Worm (Caenorhabditis elegans) whole organism, L3 larva: ENCODE results near the gene irk-1.

Source experiments
- R02D3.7 ChIP-seq: fragments of 150-350 bp; optimal IDR thresholded peaks from 2 replicates; lab custom pipeline; 2014; ENCODE audit warnings: missing biosample characterization, missing genetic modification characterization
- ZK546.5 ChIP-seq: sonication (generic microtip); optimal IDR thresholded peaks from 2 replicates; lab custom pipeline; 2017; ENCODE audit warnings: missing biosample characterization, missing genetic modification characterization
- aly-2 ChIP-seq: fragments of 150-350 bp; optimal IDR thresholded peaks from 2 replicates; lab custom pipeline; 2014; ENCODE audit warnings: missing biosample characterization, missing genetic modification characterization
- ama-1 ChIP-seq: fragments of 150-350 bp; optimal IDR thresholded peaks from 2 replicates; lab custom pipeline; 2018
- ceh-16 ChIP-seq: sonication (generic microtip); optimal IDR thresholded peaks from 2 replicates; lab custom pipeline; 2017; ENCODE audit warnings: missing biosample characterization, missing genetic modification characterization
- ceh-28 ChIP-seq: fragments of 150-350 bp; optimal IDR thresholded peaks from 2 replicates; lab custom pipeline; 2014; ENCODE audit warnings: missing biosample characterization, missing genetic modification reagents, missing genetic modification characterization
- ceh-82 ChIP-seq: fragments of 150-350 bp; optimal IDR thresholded peaks from 2 replicates; lab custom pipeline; 2014; ENCODE audit warnings: missing biosample characterization, missing genetic modification characterization
- ceh-9 ChIP-seq: sonication (generic microtip); optimal IDR thresholded peaks from 2 replicates; lab custom pipeline; 2018; ENCODE audit warnings: missing biosample characterization, missing genetic modification characterization
- daf-12 ChIP-seq: fragments of 150-350 bp; optimal IDR thresholded peaks from 2 replicates; lab custom pipeline; 2014; ENCODE audit warnings: missing biosample characterization, missing genetic modification reagents, missing genetic modification characterization
- egl-27 ChIP-seq: sonication (generic microtip); optimal IDR thresholded peaks from 4 replicates; lab custom pipeline; 2017; ENCODE audit warnings: missing biosample characterization, missing genetic modification reagents, missing genetic modification characterization
- egl-5 ChIP-seq: fragments of 150-350 bp; optimal IDR thresholded peaks from 2 replicates; lab custom pipeline; 2017; ENCODE audit warnings: missing biosample characterization, missing genetic modification reagents, missing genetic modification characterization, inconsistent platforms
- elt-1 ChIP-seq: fragments of 150-350 bp; optimal IDR thresholded peaks from 2 replicates; lab custom pipeline; 2014; ENCODE audit warnings: missing biosample characterization, missing genetic modification characterization
- elt-2 ChIP-seq: sonication (generic microtip); optimal IDR thresholded peaks from 2 replicates; lab custom pipeline; 2016; ENCODE audit warnings: missing genetic modification reagents, mild to moderate bottlenecking, missing genetic modification characterization, missing compliant biosample characterization
- elt-3 ChIP-seq, 3 experiments: fragments of 150-350 bp in 1 of 3; sonication (generic microtip) in 2 of 3; optimal IDR thresholded peaks; 2 replicates in 2 of 3; 4 replicates in 1 of 3; lab custom pipeline; 2014 to 2017; ENCODE audit warnings: missing biosample characterization in 3 of 3, missing genetic modification characterization in 3 of 3
- eor-1 ChIP-seq, 2 experiments: fragments of 150-350 bp; optimal IDR thresholded peaks; 2 replicates each; lab custom pipeline; 2014 to 2018; ENCODE audit warnings: missing biosample characterization in 2 of 2, missing genetic modification characterization in 2 of 2
- fkh-10 ChIP-seq: sonication (generic microtip); optimal IDR thresholded peaks from 2 replicates; lab custom pipeline; 2017; ENCODE audit warnings: missing biosample characterization, missing genetic modification reagents, missing genetic modification characterization
- fos-1 ChIP-seq: fragments of 150-350 bp; optimal IDR thresholded peaks from 2 replicates; lab custom pipeline; 2014; ENCODE audit warnings: missing biosample characterization, missing genetic modification characterization
- hmg-11 ChIP-seq: sonication (generic microtip); optimal IDR thresholded peaks from 2 replicates; lab custom pipeline; 2016; ENCODE audit warnings: missing genetic modification characterization, missing compliant biosample characterization
- jun-1 ChIP-seq: fragments of 150-350 bp; optimal IDR thresholded peaks from 2 replicates; lab custom pipeline; 2014; ENCODE audit warnings: missing biosample characterization, missing genetic modification reagents, missing genetic modification characterization
- lin-15B ChIP-seq: fragments of 150-350 bp; optimal IDR thresholded peaks from 2 replicates; lab custom pipeline; 2014; ENCODE audit warnings: missing biosample characterization, missing genetic modification characterization
- lin-39 ChIP-seq: fragments of 150-350 bp; optimal IDR thresholded peaks from 2 replicates; lab custom pipeline; 2018; ENCODE audit warnings: missing biosample characterization, missing genetic modification reagents, missing genetic modification characterization
- lsy-12 ChIP-seq: sonication (generic microtip); optimal IDR thresholded peaks from 2 replicates; lab custom pipeline; 2016; ENCODE audit warnings: mild to moderate bottlenecking, missing genetic modification characterization, missing compliant biosample characterization
- mdl-1 ChIP-seq: fragments of 150-350 bp; optimal IDR thresholded peaks from 2 replicates; lab custom pipeline; 2014; ENCODE audit warnings: missing biosample characterization, missing genetic modification characterization
- mml-1 ChIP-seq: fragments of 150-350 bp; sonication (generic microtip); optimal IDR thresholded peaks from 3 replicates; lab custom pipeline; 2014; ENCODE audit warnings: missing biosample characterization, missing genetic modification characterization
- nfya-1 ChIP-seq: sonication (generic microtip); optimal IDR thresholded peaks from 2 replicates; lab custom pipeline; 2017; ENCODE audit warnings: missing genetic modification characterization, mild to moderate bottlenecking, missing compliant biosample characterization, antibody characterized with exemption, moderate library complexity; ENCODE audit not compliant: insufficient read depth
- nhr-11 ChIP-seq: fragments of 150-350 bp; optimal IDR thresholded peaks from 2 replicates; lab custom pipeline; 2014; ENCODE audit warnings: missing biosample characterization, missing genetic modification characterization
- nhr-12 ChIP-seq: fragments of 150-350 bp; optimal IDR thresholded peaks from 2 replicates; lab custom pipeline; 2014; ENCODE audit warnings: missing biosample characterization, missing genetic modification characterization
- nhr-23 ChIP-seq: fragments of 150-350 bp; optimal IDR thresholded peaks from 2 replicates; lab custom pipeline; 2014; ENCODE audit warnings: missing biosample characterization, missing genetic modification reagents, missing genetic modification characterization
- nhr-237 ChIP-seq: fragments of 150-350 bp; optimal IDR thresholded peaks from 2 replicates; lab custom pipeline; 2014; ENCODE audit warnings: missing biosample characterization, missing genetic modification characterization
- nhr-25 ChIP-seq: sonication (generic microtip); optimal IDR thresholded peaks from 2 replicates; lab custom pipeline; 2017; ENCODE audit warnings: missing biosample characterization, missing genetic modification characterization
- nhr-28 ChIP-seq: fragments of 150-350 bp; optimal IDR thresholded peaks from 2 replicates; lab custom pipeline; 2014; ENCODE audit warnings: missing biosample characterization, missing genetic modification characterization
- nhr-43 ChIP-seq: sonication (generic microtip); optimal IDR thresholded peaks from 2 replicates; lab custom pipeline; 2016; ENCODE audit warnings: mild to moderate bottlenecking, missing genetic modification characterization, missing compliant biosample characterization; ENCODE audit not compliant: poor library complexity, severe bottlenecking
- nhr-67 ChIP-seq: fragments of 150-350 bp; optimal IDR thresholded peaks from 2 replicates; lab custom pipeline; 2014; ENCODE audit warnings: missing biosample characterization, missing genetic modification characterization
- nhr-77 ChIP-seq: fragments of 150-350 bp; optimal IDR thresholded peaks from 2 replicates; lab custom pipeline; 2014; ENCODE audit warnings: missing biosample characterization, missing genetic modification characterization
- pha-4 ChIP-seq: fragments of 150-350 bp; optimal IDR thresholded peaks from 2 replicates; lab custom pipeline; 2014; ENCODE audit warnings: missing biosample characterization, missing genetic modification reagents, missing genetic modification characterization
- pqm-1 ChIP-seq: fragments of 150-350 bp; optimal IDR thresholded peaks from 2 replicates; lab custom pipeline; 2017; ENCODE audit warnings: missing biosample characterization, missing genetic modification characterization, inconsistent platforms
- sea-2 ChIP-seq: fragments of 150-350 bp; sonication (generic microtip); optimal IDR thresholded peaks from 4 replicates; lab custom pipeline; 2014; ENCODE audit warnings: missing biosample characterization, missing genetic modification reagents, missing genetic modification characterization
- skn-1 ChIP-seq: fragments of 150-350 bp; optimal IDR thresholded peaks from 2 replicates; lab custom pipeline; 2014; ENCODE audit warnings: missing biosample characterization, missing genetic modification characterization
- snpc-4 ChIP-seq: fragments of 150-350 bp; optimal IDR thresholded peaks from 2 replicates; lab custom pipeline; 2014; ENCODE audit warnings: missing biosample characterization, missing genetic modification characterization
- tbx-2 ChIP-seq: sonication (generic microtip); optimal IDR thresholded peaks from 2 replicates; lab custom pipeline; 2016; ENCODE audit warnings: mild to moderate bottlenecking, missing genetic modification characterization, missing compliant biosample characterization
- unc-39 ChIP-seq: sonication (generic microtip); optimal IDR thresholded peaks from 4 replicates; lab custom pipeline; 2017; ENCODE audit warnings: missing biosample characterization, missing genetic modification characterization
- unc-62 ChIP-seq: fragments of 150-350 bp; sonication (generic microtip); optimal IDR thresholded peaks from 4 replicates; lab custom pipeline; 2014; ENCODE audit warnings: missing biosample characterization, missing genetic modification reagents, missing genetic modification characterization
- zag-1 ChIP-seq: fragments of 150-350 bp; optimal IDR thresholded peaks from 2 replicates; lab custom pipeline; 2014; ENCODE audit warnings: missing biosample characterization, missing genetic modification characterization
- ztf-11 ChIP-seq: fragments of 150-350 bp; optimal IDR thresholded peaks from 2 replicates; lab custom pipeline; 2014; ENCODE audit warnings: missing biosample characterization, missing genetic modification characterization
- ztf-4 ChIP-seq: fragments of 150-350 bp; optimal IDR thresholded peaks from 2 replicates; lab custom pipeline; 2014; ENCODE audit warnings: missing biosample characterization, missing genetic modification characterization

Gene irk-1

DNA sequence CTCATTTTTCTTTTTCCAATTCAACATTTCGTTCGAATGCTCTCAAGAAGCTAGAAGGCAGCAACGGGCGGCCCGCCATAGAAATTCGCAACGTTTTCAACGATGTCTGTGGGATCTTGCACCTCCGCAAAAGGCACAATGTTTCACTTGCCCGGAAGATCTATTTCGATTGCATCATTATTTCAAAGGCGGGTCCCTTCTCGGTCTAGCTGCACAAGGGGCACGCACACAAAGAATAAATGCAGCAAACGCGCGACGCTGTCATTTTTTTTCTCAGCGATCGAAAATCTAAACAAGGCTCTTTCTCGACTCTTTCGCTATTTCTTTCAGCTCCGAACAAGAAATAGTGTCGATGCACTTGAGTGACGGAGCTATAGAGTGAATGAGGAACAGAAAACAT lies 32.9 kb downstream of the irk-1 start (continued):
- no peak for TF ChIP-seq eor-1 (tag; optimal IDR thresholded peaks at IDR 0.05; lab: Kevin White, UChicago)
- no peak for TF ChIP-seq pqm-1 (tag; lab: Kevin White, UChicago)
- no peak for TF ChIP-seq aly-2
- TF ChIP-seq pha-4 (tag; lab: Kevin White, UChicago) = no peak
- TF ChIP-seq nhr-77 (tag; lab: Kevin White, UChicago) = no peak
- TF ChIP-seq fkh-10 (GFP tag; lab: Kevin White, UChicago) = peak; percentile 85
- no peak for TF ChIP-seq nhr-12 (tag; lab: Kevin White, UChicago)

DNA sequence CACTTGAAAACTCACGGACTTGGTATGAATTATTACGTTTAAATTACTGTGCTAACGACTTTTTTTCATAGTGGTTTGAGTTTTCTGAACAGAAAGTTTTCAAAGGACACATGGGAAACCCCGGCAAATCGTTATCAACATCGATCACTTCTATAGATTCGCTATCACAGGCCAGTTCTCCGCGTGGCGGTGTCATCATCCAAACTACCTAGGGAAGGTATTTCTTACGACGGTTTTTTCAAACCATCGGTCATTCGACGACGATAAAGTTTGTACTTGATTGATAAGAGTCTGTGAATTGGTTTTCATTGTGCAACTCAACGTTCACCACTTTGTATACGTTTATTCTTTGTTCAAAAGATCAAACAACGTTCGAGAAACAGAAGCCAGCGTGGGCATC lies 33.4 kb downstream of the irk-1 start:
- TF ChIP-seq ama-1 (lab: Kevin White, UChicago) (peak; percentile 37), snpc-4 (no peak), fos-1 (tag; lab: Kevin White, UChicago) (peak; percentile 31), jun-1 (peak; percentile 78), egl-5 (no peak), nhr-77 (tag; lab: Kevin White, UChicago) (no peak), ceh-16 (tag; lab: Kevin White, UChicago) (no peak), pha-4 (tag; lab: Kevin White, UChicago) (peak; percentile 12), mdl-1 (tag; lab: Kevin White, UChicago) (peak; percentile 72), nhr-43 (tag; lab: Kevin White, UChicago) (peak; percentile 76), ztf-4 (tag; lab: Kevin White, UChicago) (no peak), aly-2 (no peak), pqm-1 (tag; lab: Kevin White, UChicago) (peak; percentile 83), R02D3.7 (tag; lab: Kevin White, UChicago) (no peak), ztf-11 (tag; lab: Kevin White, UChicago) (no peak), nhr-23 (peak; percentile 65), egl-27 (tag; lab: Kevin White, UChicago) (no peak), elt-2 (tag; lab: Kevin White, UChicago) (peak; percentile 96), eor-1 (tag; optimal IDR thresholded peaks at IDR 0.05; lab: Kevin White, UChicago) (no peak), nfya-1 (tag; lab: Kevin White, UChicago) (no peak), fkh-10 (GFP tag; lab: Kevin White, UChicago) (no peak), sea-2 (GFP tag; lab: Kevin White, UChicago) (no peak), elt-3 (tag; optimal IDR thresholded peaks at IDR 0.05; lab: Kevin White, UChicago) (peak in 1 of 3 experiments; percentile 83), hmg-11 (tag; lab: Kevin White, UChicago) (no peak)

DNA sequence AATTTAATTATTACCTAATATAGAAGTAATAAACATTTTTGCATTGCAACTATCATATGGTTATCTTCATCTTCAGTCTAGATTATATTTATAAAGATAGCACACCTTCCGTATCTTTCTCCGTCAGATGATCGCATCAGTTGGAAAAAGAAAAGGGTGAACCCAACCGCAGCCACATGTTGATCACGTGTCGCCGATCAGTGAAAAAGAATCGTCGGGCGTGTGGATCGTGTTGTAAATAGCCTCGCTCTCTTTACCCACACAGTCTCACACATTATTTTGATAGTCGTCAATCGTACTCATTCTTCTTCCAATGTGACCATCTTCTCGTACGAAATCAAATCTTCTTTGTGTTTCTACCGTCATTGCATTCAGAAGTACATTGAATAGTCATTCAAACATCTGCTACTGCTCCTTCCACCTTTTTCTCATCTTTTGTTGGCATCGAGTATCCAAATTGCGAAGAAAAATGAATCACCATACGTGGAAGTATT lies 34.0 kb downstream of the irk-1 start:
- TF ChIP-seq R02D3.7 (tag; lab: Kevin White, UChicago) (peak; percentile 59), tbx-2 (peak; percentile 90), egl-5 (peak; percentile 80), nfya-1 (tag; lab: Kevin White, UChicago) (peak; percentile 85), pha-4 (tag; lab: Kevin White, UChicago) (peak; percentile 94), ZK546.5 (no peak), elt-2 (tag; lab: Kevin White, UChicago) (peak; percentile 98), daf-12 (no peak), ceh-28 (tag; lab: Kevin White, UChicago) (peak; percentile 71), nhr-12 (tag; lab: Kevin White, UChicago) (no peak), jun-1 (peak; percentile 76), eor-1 (tag; optimal IDR thresholded peaks at IDR 0.05; lab: Kevin White, UChicago) (peak in 1 of 2 experiments; percentile 71), nhr-11 (tag; lab: Kevin White, UChicago) (peak; percentile 68), nhr-77 (tag; lab: Kevin White, UChicago) (peak; percentile 13), skn-1 (tag; lab: Kevin White, UChicago) (no peak), unc-62 (GFP tag; lab: Kevin White, UChicago) (peak; percentile 80), aly-2 (no peak), mml-1 (tag; lab: Kevin White, UChicago) (peak; percentile 92), ceh-82 (tag; lab: Kevin White, UChicago) (peak; percentile 31), nhr-28 (tag; lab: Kevin White, UChicago) (peak; percentile 67), elt-3 (tag; optimal IDR thresholded peaks at IDR 0.05; lab: Kevin White, UChicago) (peak; percentile 75 to 89 (median 84)), lin-39 (tag; lab: Kevin White, UChicago) (peak; percentile 17), nhr-25 (tag; lab: Kevin White, UChicago) (peak; percentile 98), nhr-67 (tag; lab: Kevin White, UChicago) (no peak), nhr-43 (tag; lab: Kevin White, UChicago) (peak; percentile 88), nhr-23 (peak; percentile 97), ztf-11 (tag; lab: Kevin White, UChicago) (no peak), ztf-4 (tag; lab: Kevin White, UChicago) (peak; percentile 85), pqm-1 (tag; lab: Kevin White, UChicago) (peak; percentile 89), ceh-16 (tag; lab: Kevin White, UChicago) (no peak), elt-1 (peak; percentile 98), lin-15B (no peak), nhr-237 (no peak), sea-2 (GFP tag; lab: Kevin White, UChicago) (no peak), mdl-1 (tag; lab: Kevin White, UChicago) (peak; percentile 99), lsy-12 (peak; percentile 89), snpc-4 (peak; percentile 46), zag-1 (tag; lab: Kevin White, UChicago) (no peak), ceh-9 (tag; lab: Kevin White, UChicago) (no peak), unc-39 (tag; lab: Kevin White, UChicago) (no peak), egl-27 (tag; lab: Kevin White, UChicago) (peak; percentile 91)
